Worm (Caenorhabditis elegans): ENCODE data around the gene cutl-3.
"Not testable (repeated sequence)": the region's sequence is repeated elsewhere in the genome, so short reads cannot be mapped to it uniquely, and the experiment has no call there.

The cutl-3 gene

DNA sequence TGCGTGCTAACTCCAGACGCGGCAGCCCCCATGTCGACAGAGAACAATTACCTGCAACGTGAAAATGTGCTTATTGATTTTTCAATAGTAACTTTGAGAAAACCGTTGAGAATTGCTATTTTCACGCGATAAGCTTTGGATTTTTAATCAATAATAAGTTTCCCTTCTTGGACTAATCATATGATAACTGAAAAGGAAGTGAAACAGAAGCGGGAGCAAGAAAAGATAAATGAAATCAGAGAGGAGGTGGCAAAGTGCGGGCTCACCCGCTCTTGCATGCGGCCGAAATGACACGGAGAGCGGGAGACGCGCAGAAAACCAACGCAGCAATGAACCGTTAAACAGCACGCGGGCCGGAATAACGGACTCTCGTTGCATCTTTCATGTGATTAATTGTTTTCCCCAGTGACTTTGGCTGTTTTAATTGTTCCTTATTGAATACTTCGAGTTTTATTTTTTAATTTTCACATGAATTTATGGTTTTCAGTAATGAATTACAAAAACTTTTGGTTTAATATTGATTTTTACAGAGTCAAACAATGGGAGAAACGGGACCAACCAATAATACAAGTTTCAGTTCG, 28.7 kb downstream of the cutl-3 start, which contains the start of the genes flwr-1 and tbc-1 (continued):
- peak; percentile 24 for TF ChIP-seq rbr-2 (tag; optimal IDR thresholded peaks at IDR 0.05)
- TF ChIP-seq T20F7.1 (GFP tag; optimal IDR thresholded peaks at IDR 0.05): peak; percentile 94
- peak; percentile 35 for TF ChIP-seq ceh-28 (tag; optimal IDR thresholded peaks at IDR 0.05)
- no peak for TF ChIP-seq zfp-3 (GFP tag; conservative IDR thresholded peaks at IDR 0.05)

DNA sequence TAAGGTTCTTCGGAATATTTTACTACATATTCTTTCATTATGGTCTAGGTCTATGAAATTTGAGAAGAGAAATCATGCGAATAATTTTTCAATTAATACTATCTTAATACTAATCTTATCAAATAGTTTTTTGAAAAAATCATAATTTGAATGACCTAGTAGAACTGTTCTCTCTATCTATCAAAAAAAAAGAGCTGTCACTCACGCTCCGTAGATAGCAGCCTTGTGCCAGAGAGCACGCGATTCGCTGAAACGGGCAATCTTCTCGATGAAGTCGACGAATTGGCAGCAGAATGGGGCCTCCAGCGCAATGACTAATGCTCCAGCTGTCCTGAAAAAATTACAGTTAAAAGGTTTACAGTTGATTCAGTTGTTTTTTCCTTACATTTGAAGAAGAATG, 29.4 kb downstream of the cutl-3 start:
- TF ChIP-seq hlh-11 (tag; optimal IDR thresholded peaks at IDR 0.05) (peak; percentile 25), dmd-6 (GFP tag; IDR thresholded peaks at IDR 0.05) (peak; percentile 61), egl-43 (GFP tag; IDR thresholded peaks at IDR 0.05) (no peak), mdt-29 (GFP tag; IDR thresholded peaks at IDR 0.05) (no peak)

DNA sequence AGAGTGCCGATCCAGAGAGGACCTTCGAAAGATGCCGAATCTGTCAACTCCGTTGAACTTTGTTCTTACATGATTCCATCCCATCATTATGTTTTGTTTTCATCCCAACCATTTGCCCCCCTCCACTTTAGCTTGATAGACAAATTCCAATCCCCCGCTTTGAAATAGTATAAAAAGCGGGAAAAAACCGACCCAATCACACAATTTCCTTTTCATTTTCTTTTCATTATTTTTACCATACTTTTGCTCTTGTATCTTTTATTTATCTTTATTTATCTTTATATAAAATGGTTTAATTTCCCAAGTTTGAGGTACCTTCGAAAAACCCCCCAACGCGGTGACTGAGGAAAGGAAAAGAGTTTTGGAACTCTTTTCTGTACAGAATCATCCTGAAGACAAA, 32.5 kb downstream of the cutl-3 start, which contains the start of gene F20D1.22:
Gene F20D1.22 (plus strand): TSS at position 301 of the 400 bp plus-strand sequence.
- not testable (repeated sequence) for TF ChIP-seq T20F7.1 (GFP tag; optimal IDR thresholded peaks at IDR 0.05); nhr-76 (tag; optimal IDR thresholded peaks at IDR 0.05); nhr-77 (tag; optimal IDR thresholded peaks at IDR 0.05)

ce11 chrX:14965761-14966160, 33.2 kb downstream of the cutl-3 start, which contains the start of gene F45B8.5:
Gene F45B8.5, plus strand, starts transcription at chrX:14966061.
- TF ChIP-seq nhr-111 (GFP tag; optimal IDR thresholded peaks at IDR 0.05) (no peak), egl-27 (tag; optimal IDR thresholded peaks at IDR 0.05) (no peak)

DNA sequence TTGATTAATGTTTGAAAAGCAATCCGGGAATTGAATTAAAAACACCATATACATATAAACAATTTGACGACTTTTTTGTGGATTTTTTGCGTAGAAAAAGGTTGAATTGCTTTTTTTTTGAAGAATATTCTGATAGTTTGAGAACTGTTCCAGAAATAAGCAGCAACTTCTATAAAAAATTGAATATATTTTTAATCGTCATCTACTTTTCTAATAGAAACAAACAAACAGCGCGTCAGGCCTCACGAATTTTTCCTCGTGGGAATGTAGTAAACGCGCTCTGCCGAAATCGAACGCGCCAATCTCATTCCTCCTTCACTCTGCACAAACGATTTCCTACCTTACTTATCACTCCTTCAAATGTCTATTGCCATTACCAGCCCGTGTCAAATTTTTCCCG, 34.7 kb downstream of the cutl-3 start, which contains the start of gene rgs-11:
Gene rgs-11 (plus strand): TSS at position 301 of the 400 bp plus-strand sequence.
- no peak for TF ChIP-seq nhr-10 (tag; optimal IDR thresholded peaks at IDR 0.05)
- no peak for TF ChIP-seq mxl-2 (GFP tag; conservative IDR thresholded peaks at IDR 0.05)
- no peak for TF ChIP-seq ceh-82 (tag; optimal IDR thresholded peaks at IDR 0.05)
- no peak for TF ChIP-seq duxl-1 (tag; optimal IDR thresholded peaks at IDR 0.05; ENCODE audit: poor library complexity)
- TF ChIP-seq nhr-42 (GFP tag; IDR thresholded peaks at IDR 0.05): no peak
- TF ChIP-seq zip-2 (tag; optimal IDR thresholded peaks at IDR 0.05): no peak
- no peak for TF ChIP-seq T26A8.4 (GFP tag; IDR thresholded peaks at IDR 0.05)
- no peak for TF ChIP-seq lir-3 (tag; optimal IDR thresholded peaks at IDR 0.05)

ce11 chrX:14962456-14962855, 36.5 kb downstream of the cutl-3 start, which contains the start of gene rgs-10:
Gene rgs-10, plus strand, starts transcription at chrX:14962756.
- TF ChIP-seq mdt-29 (GFP tag; IDR thresholded peaks at IDR 0.05) (no peak), cey-2 (tag; optimal IDR thresholded peaks at IDR 0.05; ENCODE audit: borderline replicate concordance, insufficient read depth) (no peak), pqm-1 (tag; optimal IDR thresholded peaks at IDR 0.05) (no peak), zag-1 (tag; optimal IDR thresholded peaks at IDR 0.05) (no peak)

- TF ChIP-seq dve-1 (tag; optimal IDR thresholded peaks at IDR 0.05; ENCODE audit: insufficient read depth) (no peak), aha-1 (tag) (peak; percentile 28), tra-1 (GFP tag; IDR thresholded peaks at IDR 0.05) (no peak), daf-12 (tag; optimal IDR thresholded peaks at IDR 0.05) (no peak), spr-1 (tag; optimal IDR thresholded peaks at IDR 0.05) (no peak), mdt-29 (GFP tag; IDR thresholded peaks at IDR 0.05) (no peak)
Observed at ce11 chrX:14961471-14961870, 37.5 kb downstream of the cutl-3 start, which contains the start of gene idpp-3. Gene idpp-3, minus strand, starts transcription at chrX:14961571.

All from whole organism, L4 larva.